Worm (Caenorhabditis elegans): ENCODE results near the gene srj-33.

ce11 chrV:9930612-9931065, 6.7 kb downstream of the srj-33 start, which contains the start of the genes rmh-2 and suds-3:
- no peak for TF ChIP-seq ztf-22 (GFP tag; optimal IDR thresholded peaks at IDR 0.05)
- TF ChIP-seq unc-62 (GFP tag; optimal IDR thresholded peaks at IDR 0.05), result no peak
- no peak for TF ChIP-seq nhr-90 (tag; optimal IDR thresholded peaks at IDR 0.05)
- no peak for TF ChIP-seq snpc-4 (GFP tag; optimal IDR thresholded peaks at IDR 0.05)
- no peak for TF ChIP-seq snpc-4 (tag; optimal IDR thresholded peaks at IDR 0.05)
- TF ChIP-seq mxl-1 (tag; optimal IDR thresholded peaks at IDR 0.05), result no peak
- TF ChIP-seq nhr-179 (tag; optimal IDR thresholded peaks at IDR 0.05), result no peak
- no peak for TF ChIP-seq D2030.7 (GFP tag; IDR thresholded peaks at IDR 0.05)
- no peak for TF ChIP-seq ceh-91 (GFP tag; IDR thresholded peaks at IDR 0.05)
- TF ChIP-seq ztf-18 (tag; optimal IDR thresholded peaks at IDR 0.05), result no peak
- no peak for TF ChIP-seq him-1 (tag; optimal IDR thresholded peaks at IDR 0.05)
- TF ChIP-seq madf-8 (GFP tag; conservative IDR thresholded peaks at IDR 0.05), result no peak

Data from whole organism, young adult.